1 fruit fly cellular context compared by ENCODE assay signal in genomic region chr3R:5789025-5789953, dm6.
TF ChIP-seq lines count a peak whose summit lies in the region.

Gene Hat1 (minus strand): TSS chr3R:5789384.
Gene Rpn5 (plus strand): TSS chr3R:5789493.

TF ChIP-seq in whole organism, embryonic, 481 proteins besides CTCF, POLR2A, EP300 and RAD21 (continued from another document):
- TF ChIP-seq Kr (GFP tag; optimal IDR thresholded peaks at IDR 0.05; lab: Kevin White, UChicago) = no peak
- TF ChIP-seq HLH4C (GFP tag; IDR thresholded peaks at IDR 0.05; lab: Robert Waterston, UW; ENCODE audit: partially characterized antibody) = peak; percentile 64
- peak; percentile 62 for TF ChIP-seq Sin3A (optimal IDR thresholded peaks at IDR 0.05; lab: Kevin White, UChicago)
- 0 out of 3 replicates have a peak, but pooled peaks have one; percentile 60 for TF ChIP-seq ken (GFP tag; IDR thresholded peaks at IDR 0.05; lab: Robert Waterston, UW)
- peak; percentile 49 for TF ChIP-seq fd3F (GFP tag; optimal IDR thresholded peaks at IDR 0.05; lab: Kevin White, UChicago)
- TF ChIP-seq jing (GFP tag; optimal IDR thresholded peaks at IDR 0.05; lab: Kevin White, UChicago) = peak; percentile 65
- TF ChIP-seq lilli (GFP tag; optimal IDR thresholded peaks at IDR 0.05; lab: Kevin White, UChicago) = peak; percentile 92
- peak; percentile 67 for TF ChIP-seq emc (GFP tag; optimal IDR thresholded peaks at IDR 0.05; lab: Kevin White, UChicago)
- peak; percentile 58; the same call in 1 of the 2 replicates for TF ChIP-seq wor (GFP tag; IDR thresholded peaks at IDR 0.05; lab: Robert Waterston, UW)
- TF ChIP-seq her (GFP tag; optimal IDR thresholded peaks at IDR 0.05; lab: Kevin White, UChicago) = peak; percentile 78
- no peak for TF ChIP-seq CkIIα-i1 (GFP tag; IDR thresholded peaks at IDR 0.05; lab: Robert Waterston, UW)
- no peak for TF ChIP-seq Awh (GFP tag; IDR thresholded peaks at IDR 0.05; lab: Robert Waterston, UW)
- TF ChIP-seq CG3838 (GFP tag; optimal IDR thresholded peaks at IDR 0.05; lab: Kevin White, UChicago) = peak; percentile 59
- peak; percentile 56; the same call in 2 of the 3 replicates for TF ChIP-seq CG7963 (GFP tag; IDR thresholded peaks at IDR 0.05; lab: Robert Waterston, UW; ENCODE audit: partially characterized antibody)
- TF ChIP-seq ham (GFP tag; IDR thresholded peaks at IDR 0.05; lab: Robert Waterston, UW) = 0 out of 2 replicates have a peak, but pooled peaks have one; percentile 33
- TF ChIP-seq CG2116 (GFP tag; optimal IDR thresholded peaks at IDR 0.05; lab: Kevin White, UChicago) = peak; percentile 75
- TF ChIP-seq Atf6 (GFP tag; IDR thresholded peaks at IDR 0.05; lab: Robert Waterston, UW) = peak; percentile 54; the same call in 1 of the 2 replicates
- TF ChIP-seq CG10565 (GFP tag; optimal IDR thresholded peaks at IDR 0.05; lab: Kevin White, UChicago) = peak; percentile 17
- peak; percentile 73 for TF ChIP-seq CG9876 (GFP tag; optimal IDR thresholded peaks at IDR 0.05; lab: Kevin White, UChicago)
- TF ChIP-seq CG9797 (GFP tag; optimal IDR thresholded peaks at IDR 0.05; lab: Kevin White, UChicago) = peak; percentile 41
- peak; percentile 69 for TF ChIP-seq CG12236 (GFP tag; optimal IDR thresholded peaks at IDR 0.05; lab: Kevin White, UChicago)
- no peak for TF ChIP-seq CG12071 (GFP tag; optimal IDR thresholded peaks at IDR 0.05; lab: Kevin White, UChicago)
- TF ChIP-seq CG1024 (GFP tag; IDR thresholded peaks at IDR 0.05; lab: Robert Waterston, UW) = no peak
- peak; percentile 78 for TF ChIP-seq gro (GFP tag; optimal IDR thresholded peaks at IDR 0.05; lab: Kevin White, UChicago)
- no peak for TF ChIP-seq fd64A (GFP tag; optimal IDR thresholded peaks at IDR 0.05; lab: Kevin White, UChicago)
- peak; percentile 67 for TF ChIP-seq grau (tag; optimal IDR thresholded peaks at IDR 0.05; lab: Kevin White, UChicago)
- TF ChIP-seq Hmx (GFP tag; optimal IDR thresholded peaks at IDR 0.05; lab: Kevin White, UChicago) = peak; percentile 83
- TF ChIP-seq CG8388 (GFP tag; optimal IDR thresholded peaks at IDR 0.05; lab: Kevin White, UChicago) = peak; percentile 73
- TF ChIP-seq NC2β (GFP tag; optimal IDR thresholded peaks at IDR 0.05; lab: Kevin White, UChicago) = peak; percentile 79
- TF ChIP-seq CG17328 (GFP tag; IDR thresholded peaks at IDR 0.05; lab: Robert Waterston, UW) = peak; percentile 41; the same call in 1 of the 2 replicates
- peak; percentile 87 for TF ChIP-seq CG8290 (GFP tag; optimal IDR thresholded peaks at IDR 0.05; lab: Kevin White, UChicago)
- peak; percentile 79 to 85 for TF ChIP-seq CG8290 (tag; optimal IDR thresholded peaks at IDR 0.05; lab: Kevin White, UChicago)
- peak; percentile 90 for TF ChIP-seq ems (GFP tag; optimal IDR thresholded peaks at IDR 0.05; lab: Kevin White, UChicago)
- no peak for TF ChIP-seq CG5953 (GFP tag; IDR thresholded peaks at IDR 0.05; lab: Robert Waterston, UW)
- TF ChIP-seq dmrt11E (tag; optimal IDR thresholded peaks at IDR 0.05; lab: Kevin White, UChicago) = peak; percentile 74
- TF ChIP-seq Nf-YB (GFP tag; optimal IDR thresholded peaks at IDR 0.05; lab: Kevin White, UChicago) = peak; percentile 47
- TF ChIP-seq Ets65A (GFP tag; lab: Kevin White, UChicago) = peak; percentile 99
- TF ChIP-seq ab (GFP tag; optimal IDR thresholded peaks at IDR 0.05; lab: Kevin White, UChicago) = peak; percentile 82
- peak; percentile 52 for TF ChIP-seq Fer1 (GFP tag; optimal IDR thresholded peaks at IDR 0.05; lab: Kevin White, UChicago)
- TF ChIP-seq CG10654 (GFP tag; optimal IDR thresholded peaks at IDR 0.05; lab: Kevin White, UChicago) = peak; percentile 78
- peak; percentile 56 for TF ChIP-seq nom (GFP tag; optimal IDR thresholded peaks at IDR 0.05; lab: Kevin White, UChicago)
- peak; percentile 66 to 76 for TF ChIP-seq Hr51 (GFP tag; optimal IDR thresholded peaks at IDR 0.05; lab: Kevin White, UChicago)
- no peak for TF ChIP-seq run (tag; optimal IDR thresholded peaks at IDR 0.05; lab: Kevin White, UChicago)
- TF ChIP-seq Dref (GFP tag; IDR thresholded peaks at IDR 0.05; lab: Robert Waterston, UW) = peak; percentile 30; the same call in 1 of the 2 replicates
- TF ChIP-seq CG7987 (GFP tag; optimal IDR thresholded peaks at IDR 0.05; lab: Kevin White, UChicago) = peak; percentile 8
- peak; percentile 69 for TF ChIP-seq CG18011 (GFP tag; optimal IDR thresholded peaks at IDR 0.05; lab: Kevin White, UChicago)
- no peak for TF ChIP-seq eve (GFP tag; optimal IDR thresholded peaks at IDR 0.05; lab: Kevin White, UChicago)
- TF ChIP-seq CG15696 (tag; optimal IDR thresholded peaks at IDR 0.05; lab: Kevin White, UChicago) = peak; percentile 62
- TF ChIP-seq CG8765 (GFP tag; IDR thresholded peaks at IDR 0.05; lab: Robert Waterston, UW) = 0 out of 2 replicates have a peak, but pooled peaks have one; percentile 33
- TF ChIP-seq CG7372 (GFP tag; IDR thresholded peaks at IDR 0.05; lab: Robert Waterston, UW) = 0 out of 2 replicates have a peak, but pooled peaks have one; percentile 50
- peak; percentile 32 for TF ChIP-seq CG15073 (GFP tag; optimal IDR thresholded peaks at IDR 0.05; lab: Kevin White, UChicago)
- peak; percentile 80 for TF ChIP-seq CG4854 (GFP tag; optimal IDR thresholded peaks at IDR 0.05; lab: Kevin White, UChicago)
- TF ChIP-seq zen2 (GFP tag; IDR thresholded peaks at IDR 0.05; lab: Robert Waterston, UW; ENCODE audit: partially characterized antibody) = peak; percentile 66; the same call in 2 of the 3 replicates
- peak; percentile 78 for TF ChIP-seq ERR (GFP tag; optimal IDR thresholded peaks at IDR 0.05; lab: Kevin White, UChicago)
- peak; percentile 96 for TF ChIP-seq zfh2 (GFP tag; optimal IDR thresholded peaks at IDR 0.05; lab: Kevin White, UChicago)
- no peak for TF ChIP-seq CG17612 (GFP tag; IDR thresholded peaks at IDR 0.05; lab: Robert Waterston, UW)
- TF ChIP-seq mirr (GFP tag; optimal IDR thresholded peaks at IDR 0.05; lab: Kevin White, UChicago) = peak; percentile 23
- TF ChIP-seq danr (GFP tag; IDR thresholded peaks at IDR 0.05; lab: Robert Waterston, UW) = peak; percentile 60; the same call in 1 of the 2 replicates
- TF ChIP-seq gsb (GFP tag; IDR thresholded peaks at IDR 0.05; lab: Robert Waterston, UW) = no peak
- TF ChIP-seq ato (GFP tag; IDR thresholded peaks at IDR 0.05; lab: Robert Waterston, UW; ENCODE audit: partially characterized antibody) = 0 out of 2 replicates have a peak, but pooled peaks have one; percentile 13
- TF ChIP-seq toy (GFP tag; IDR thresholded peaks at IDR 0.05; lab: Robert Waterston, UW) = peak; percentile 36; the same call in 1 of the 2 replicates
- TF ChIP-seq CG14441 (GFP tag; IDR thresholded peaks at IDR 0.05; lab: Robert Waterston, UW) = peak; percentile 70; the same call in 1 of the 2 replicates
- peak; percentile 44; the same call in 1 of the 3 replicates for TF ChIP-seq CG11695 (GFP tag; IDR thresholded peaks at IDR 0.05; lab: Robert Waterston, UW)
- no peak for TF ChIP-seq MTF-1 (GFP tag; optimal IDR thresholded peaks at IDR 0.05; lab: Kevin White, UChicago; ENCODE audit: borderline replicate concordance)
- TF ChIP-seq Vsx1 (GFP tag; optimal IDR thresholded peaks at IDR 0.05; lab: Kevin White, UChicago) = peak; percentile 49
- TF ChIP-seq CG34422 (GFP tag; IDR thresholded peaks at IDR 0.05; lab: Robert Waterston, UW) = peak; percentile 36; the same call in 2 of the 3 replicates
- TF ChIP-seq Elba2 (GFP tag; optimal IDR thresholded peaks at IDR 0.05; lab: Kevin White, UChicago) = peak; percentile 64
- peak; percentile 74 for TF ChIP-seq Six4 (GFP tag; optimal IDR thresholded peaks at IDR 0.05; lab: Kevin White, UChicago)
- peak in 1 of 2 experiments; percentile 51 for TF ChIP-seq crp (GFP tag; optimal IDR thresholded peaks at IDR 0.05; lab: Kevin White, UChicago)
- TF ChIP-seq caup (GFP tag; optimal IDR thresholded peaks at IDR 0.05; lab: Kevin White, UChicago; ENCODE audit: severe bottlenecking) = peak; percentile 78
- TF ChIP-seq pita (GFP tag; optimal IDR thresholded peaks at IDR 0.05; lab: Kevin White, UChicago) = no peak
- peak; percentile 33; the same call in 1 of the 2 replicates for TF ChIP-seq CG14667 (GFP tag; IDR thresholded peaks at IDR 0.05; lab: Robert Waterston, UW)
- TF ChIP-seq Hr78 (GFP tag; optimal IDR thresholded peaks at IDR 0.05; lab: Kevin White, UChicago) = no peak
- no peak for TF ChIP-seq CG6254 (GFP tag; optimal IDR thresholded peaks at IDR 0.05; lab: Kevin White, UChicago)
- TF ChIP-seq CG16813 (GFP tag; IDR thresholded peaks at IDR 0.05; lab: Robert Waterston, UW; ENCODE audit: partially characterized antibody) = peak; percentile 78
- no peak for TF ChIP-seq GATAe (GFP tag; conservative IDR thresholded peaks at IDR 0.05; lab: Robert Waterston, UW)
- TF ChIP-seq unc-4 (GFP tag; IDR thresholded peaks at IDR 0.05; lab: Robert Waterston, UW; ENCODE audit: partially characterized antibody) = peak; percentile 76; the same call in 1 of the 2 replicates
- peak; percentile 24 for TF ChIP-seq Spps (tag; optimal IDR thresholded peaks at IDR 0.05; lab: Kevin White, UChicago)
- TF ChIP-seq HLH54F (GFP tag; optimal IDR thresholded peaks at IDR 0.05; lab: Kevin White, UChicago) = peak; percentile 94
- TF ChIP-seq H2.0 (GFP tag; IDR thresholded peaks at IDR 0.05; lab: Robert Waterston, UW) = peak; percentile 59
- TF ChIP-seq CG17829 (tag; optimal IDR thresholded peaks at IDR 0.05; lab: Kevin White, UChicago) = peak; percentile 68
- TF ChIP-seq CG8281 (tag; optimal IDR thresholded peaks at IDR 0.05; lab: Kevin White, UChicago) = peak; percentile 36
- peak; percentile 76 for TF ChIP-seq repo (GFP tag; optimal IDR thresholded peaks at IDR 0.05; lab: Kevin White, UChicago)
- TF ChIP-seq Atf-2 (GFP tag; optimal IDR thresholded peaks at IDR 0.05; lab: Kevin White, UChicago) = peak; percentile 92
- TF ChIP-seq hkb (optimal IDR thresholded peaks at IDR 0.05; lab: Kevin White, UChicago) = no peak
- peak; percentile 56 for TF ChIP-seq hkb (GFP tag; IDR thresholded peaks at IDR 0.05; lab: Robert Waterston, UW)
- TF ChIP-seq Mrtf (GFP tag; IDR thresholded peaks at IDR 0.05; lab: Robert Waterston, UW) = no peak
- peak; percentile 90 for TF ChIP-seq Hr3 (GFP tag; optimal IDR thresholded peaks at IDR 0.05; lab: Kevin White, UChicago)
- no peak for TF ChIP-seq HLHmδ (GFP tag; optimal IDR thresholded peaks at IDR 0.05; lab: Kevin White, UChicago)
- TF ChIP-seq mld (GFP tag; IDR thresholded peaks at IDR 0.05; lab: Robert Waterston, UW; ENCODE audit: partially characterized antibody) = peak; percentile 48; the same call in 1 of the 3 replicates
- TF ChIP-seq odd (GFP tag; optimal IDR thresholded peaks at IDR 0.05; lab: Kevin White, UChicago) = peak; percentile 44
- peak; percentile 71 for TF ChIP-seq hbn (GFP tag; IDR thresholded peaks at IDR 0.05; lab: Robert Waterston, UW; ENCODE audit: partially characterized antibody)
- TF ChIP-seq cato (GFP tag; optimal IDR thresholded peaks at IDR 0.05; lab: Kevin White, UChicago; ENCODE audit: borderline replicate concordance) = peak; percentile 76
- peak; percentile 59 for TF ChIP-seq E2f1 (GFP tag; IDR thresholded peaks at IDR 0.05; lab: Robert Waterston, UW)
- TF ChIP-seq zen (tag; optimal IDR thresholded peaks at IDR 0.05; lab: Kevin White, UChicago) = peak; percentile 83
- TF ChIP-seq grn (GFP tag; optimal IDR thresholded peaks at IDR 0.05; lab: Kevin White, UChicago) = peak; percentile 70
- TF ChIP-seq Max (GFP tag; optimal IDR thresholded peaks at IDR 0.05; lab: Kevin White, UChicago) = peak; percentile 90
- peak; percentile 47 for TF ChIP-seq Fer2 (tag; optimal IDR thresholded peaks at IDR 0.05; lab: Kevin White, UChicago)
- peak; percentile 85 for TF ChIP-seq CG8944 (GFP tag; optimal IDR thresholded peaks at IDR 0.05; lab: Kevin White, UChicago)
- TF ChIP-seq onecut (GFP tag; IDR thresholded peaks at IDR 0.05; lab: Robert Waterston, UW) = peak; percentile 12; the same call in 1 of the 2 replicates
- peak; percentile 70 for TF ChIP-seq CG15269 (tag; optimal IDR thresholded peaks at IDR 0.05; lab: Kevin White, UChicago)
- peak; percentile 56 for TF ChIP-seq CG31388 (GFP tag; optimal IDR thresholded peaks at IDR 0.05; lab: Kevin White, UChicago)
- TF ChIP-seq CG5180 (GFP tag; optimal IDR thresholded peaks at IDR 0.05; lab: Kevin White, UChicago) = no peak
- 0 out of 2 replicates have a peak, but pooled peaks have one; percentile 7 for TF ChIP-seq Gsc (GFP tag; IDR thresholded peaks at IDR 0.05; lab: Robert Waterston, UW)
- peak; percentile 67 for TF ChIP-seq ewg (GFP tag; optimal IDR thresholded peaks at IDR 0.05; lab: Kevin White, UChicago)
- peak; percentile 79 for TF ChIP-seq CG18764 (GFP tag; optimal IDR thresholded peaks at IDR 0.05; lab: Kevin White, UChicago)
- no peak for TF ChIP-seq Lpt (GFP tag; optimal IDR thresholded peaks at IDR 0.05; lab: Kevin White, UChicago)
- TF ChIP-seq Hand (GFP tag; optimal IDR thresholded peaks at IDR 0.05; lab: Kevin White, UChicago) = no peak
- TF ChIP-seq Hey (tag; optimal IDR thresholded peaks at IDR 0.05; lab: Kevin White, UChicago) = peak; percentile 21
- peak; percentile 88 for TF ChIP-seq Dad (GFP tag; optimal IDR thresholded peaks at IDR 0.05; lab: Kevin White, UChicago)
- peak; percentile 35 for TF ChIP-seq CG2875 (GFP tag; optimal IDR thresholded peaks at IDR 0.05; lab: Kevin White, UChicago)
- TF ChIP-seq Hr39 (optimal IDR thresholded peaks at IDR 0.05; lab: Kevin White, UChicago) = no peak
- no peak for TF ChIP-seq Asciz (GFP tag; optimal IDR thresholded peaks at IDR 0.05; lab: Kevin White, UChicago)
- TF ChIP-seq Gug (GFP tag; IDR thresholded peaks at IDR 0.05; lab: Robert Waterston, UW) = peak; percentile 61; the same call in 3 of the 4 replicates
- peak; percentile 76 for TF ChIP-seq CG4617 (GFP tag; optimal IDR thresholded peaks at IDR 0.05; lab: Kevin White, UChicago; ENCODE audit: borderline replicate concordance)
- TF ChIP-seq Dbx (GFP tag; IDR thresholded peaks at IDR 0.05; lab: Robert Waterston, UW) = peak; percentile 79; the same call in 2 of the 3 replicates
- TF ChIP-seq gsb-n (tag; optimal IDR thresholded peaks at IDR 0.05; lab: Kevin White, UChicago) = peak; percentile 47
- peak; percentile 70 for TF ChIP-seq lmd (GFP tag; IDR thresholded peaks at IDR 0.05; lab: Robert Waterston, UW)
- TF ChIP-seq sob (GFP tag; IDR thresholded peaks at IDR 0.05; lab: Robert Waterston, UW) = peak; percentile 74
- TF ChIP-seq CG18619 (GFP tag; optimal IDR thresholded peaks at IDR 0.05; lab: Kevin White, UChicago) = peak; percentile 81
